Worm (Caenorhabditis elegans): ENCODE results near the gene exo-1.

exo-1 gene

DNA sequence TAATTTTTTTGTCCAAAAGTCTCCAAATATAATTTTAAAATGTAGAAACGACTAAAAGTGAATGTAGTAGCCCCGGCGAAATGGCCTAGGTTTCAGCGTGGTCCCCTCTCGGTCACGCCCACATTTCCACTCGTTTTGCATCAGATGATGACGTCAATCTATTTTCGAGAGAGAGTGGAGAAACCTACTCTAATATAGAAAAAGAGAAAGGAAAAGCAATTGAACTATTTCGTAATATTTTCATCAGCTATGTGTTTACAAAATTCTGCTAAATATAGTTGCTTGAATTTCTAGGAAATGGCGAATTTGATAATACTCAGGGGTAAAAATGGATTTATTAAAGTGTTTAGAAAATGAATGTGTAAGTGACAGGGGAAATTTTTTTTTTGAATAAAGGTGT, 32.5 kb downstream of the exo-1 start:
- TF ChIP-seq cebp-1 (GFP tag; IDR thresholded peaks at IDR 0.05): 0 out of 2 replicates have a peak, but pooled peaks have one; percentile 11
- TF ChIP-seq cebp-1 (tag; optimal IDR thresholded peaks at IDR 0.05): peak; percentile 89
- TF ChIP-seq atf-7 (tag; optimal IDR thresholded peaks at IDR 0.05): peak; percentile 13
- no peak for TF ChIP-seq rec-8 (tag; optimal IDR thresholded peaks at IDR 0.05)
- no peak for TF ChIP-seq ztf-25 (GFP tag; IDR thresholded peaks at IDR 0.05)
- TF ChIP-seq F33H1.4 (GFP tag; IDR thresholded peaks at IDR 0.05): no peak

DNA sequence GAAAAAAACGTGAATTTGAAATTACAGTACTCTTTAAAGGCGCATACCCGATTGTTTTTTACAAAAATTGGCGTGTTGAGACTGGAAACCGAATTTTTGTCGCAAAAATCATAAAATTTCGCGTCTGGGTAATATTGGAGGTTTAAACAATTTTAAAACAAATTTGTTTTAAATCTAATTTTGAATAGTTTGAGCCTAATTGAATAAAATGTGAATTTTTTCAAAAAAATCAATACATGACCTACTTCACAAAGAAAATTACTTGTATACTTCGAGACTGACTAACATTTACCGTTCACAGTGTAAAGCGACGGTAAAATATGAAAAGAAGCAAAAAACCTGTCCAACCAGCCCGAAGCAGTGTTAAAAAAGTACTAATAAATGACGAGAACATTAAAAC, 34.0 kb downstream of the exo-1 start:
- TF ChIP-seq Y53G8AR.9 (GFP tag; conservative IDR thresholded peaks at IDR 0.05) (0 out of 2 replicates have a peak, but pooled peaks have one; percentile 26), lin-54 (GFP tag; optimal IDR thresholded peaks at IDR 0.05) (peak; percentile 25), Y79H2A.3 (GFP tag; conservative IDR thresholded peaks at IDR 0.05) (no peak), Y67H2A.10 (GFP tag; conservative IDR thresholded peaks at IDR 0.05) (no peak)

- TF ChIP-seq cebp-2 (GFP tag; IDR thresholded peaks at IDR 0.05): no peak
Measured at ce11 chrIII:13458978-13459596, 35.8 kb downstream of the exo-1 start, which contains the start of gene tag-164. tag-164 (plus strand) TSS chrIII:13459546.

ce11 chrIII:13461535-13461934, 38.2 kb downstream of the exo-1 start:
- TF ChIP-seq ztf-25 (GFP tag; IDR thresholded peaks at IDR 0.05) (no peak), madf-3 (GFP tag; IDR thresholded peaks at IDR 0.05) (0 out of 2 replicates have a peak, but pooled peaks have one; percentile 19), nhr-90 (tag; optimal IDR thresholded peaks at IDR 0.05) (no peak)

DNA sequence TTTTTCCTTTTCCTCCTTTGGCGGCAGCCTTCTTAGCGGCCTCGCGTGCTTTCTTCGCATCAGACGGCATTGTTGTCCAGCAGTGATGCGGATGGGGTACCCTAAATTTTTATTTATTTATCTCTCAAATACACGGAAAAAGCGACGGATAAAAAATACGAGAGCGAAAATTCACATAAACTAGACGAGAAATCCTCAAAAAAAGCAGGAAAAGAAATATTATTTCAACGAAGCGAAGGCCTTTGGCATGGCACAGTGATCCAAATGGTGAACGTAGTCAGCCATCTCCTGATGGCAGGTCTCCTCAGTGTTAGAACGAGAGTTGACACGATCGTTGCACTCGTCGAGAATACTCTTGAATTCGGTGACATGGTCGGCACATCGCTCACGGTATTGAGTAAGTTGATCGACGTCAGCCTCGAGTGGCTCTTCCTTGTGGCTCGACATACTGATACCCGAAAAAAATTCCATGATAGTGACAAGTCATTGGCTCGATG, 38.9 kb downstream of the exo-1 start, which contains the start of the genes abcf-2 and T27E9.2:
Gene abcf-2 (minus strand): TSS at position 101 of the 497 bp plus-strand sequence.
Gene T27E9.2 (minus strand): TSS at position 447 of the 497 bp plus-strand sequence.
- TF ChIP-seq dpl-1 (GFP tag; optimal IDR thresholded peaks at IDR 0.05) (no peak), sptf-2 (GFP tag; optimal IDR thresholded peaks at IDR 0.05) (no peak), cebp-1 (GFP tag; IDR thresholded peaks at IDR 0.05) (no peak), cebp-1 (tag; optimal IDR thresholded peaks at IDR 0.05) (peak; percentile 29), zfh-2 (GFP tag; conservative IDR thresholded peaks at IDR 0.05) (no peak), pbrm-1 (GFP tag; IDR thresholded peaks at IDR 0.05) (0 out of 2 replicates have a peak, but pooled peaks have one; percentile 31), zim-3 (tag; optimal IDR thresholded peaks at IDR 0.05) (no peak), hsf-1 (GFP tag; IDR thresholded peaks at IDR 0.05) (0 out of 2 replicates have a peak, but pooled peaks have one; percentile 26), madf-6 (GFP tag; IDR thresholded peaks at IDR 0.05) (no peak), lsl-1 (GFP tag; optimal IDR thresholded peaks at IDR 0.05) (peak; percentile 16), hmg-1.2 (GFP tag; IDR thresholded peaks at IDR 0.05) (0 out of 2 replicates have a peak, but pooled peaks have one; percentile 6)

DNA sequence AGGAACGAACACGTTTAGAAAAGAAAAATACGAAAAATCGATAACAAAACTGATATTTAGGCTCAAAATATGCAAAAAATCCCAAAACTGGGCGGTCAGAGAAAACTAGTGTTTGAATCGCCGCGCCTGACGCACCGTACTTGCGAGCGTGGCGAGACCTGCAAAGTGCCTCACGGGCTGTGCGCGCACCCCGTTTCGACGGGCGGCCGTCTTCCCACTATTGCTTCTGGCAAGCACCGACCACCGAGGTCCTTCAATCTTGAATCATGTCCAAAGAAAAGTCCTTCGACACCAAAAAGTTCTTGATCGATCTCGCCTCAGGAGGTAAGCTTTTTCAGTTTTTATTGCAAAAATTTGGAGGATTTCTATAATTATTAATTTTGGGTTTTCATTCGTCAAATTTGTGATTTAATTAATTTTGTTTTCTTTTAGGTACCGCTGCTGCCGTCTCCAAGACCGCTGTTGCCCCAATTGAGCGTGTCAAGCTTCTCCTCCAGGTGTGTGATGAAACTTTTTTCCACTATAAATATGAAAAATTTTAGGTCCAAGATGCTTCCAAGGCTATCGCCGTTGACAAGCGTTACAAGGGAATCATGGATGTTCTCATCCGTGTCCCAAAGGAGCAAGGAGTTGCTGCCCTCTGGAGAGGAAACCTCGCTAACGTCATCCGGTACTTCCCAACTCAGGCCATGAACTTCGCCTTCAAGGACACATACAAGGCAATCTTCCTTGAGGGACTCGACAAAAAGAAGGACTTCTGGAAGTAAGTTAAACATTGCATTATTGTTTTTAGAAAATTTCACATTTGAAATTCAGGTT, 39.9 kb downstream of the exo-1 start, which contains the start of gene ant-1.1:
Gene ant-1.1 (plus strand): TSS at position 199 of the 819 bp plus-strand sequence.
- TF ChIP-seq nhr-27 (tag; optimal IDR thresholded peaks at IDR 0.05): no peak
- peak; percentile 88 for TF ChIP-seq egrh-3 (GFP tag; IDR thresholded peaks at IDR 0.05)
- TF ChIP-seq die-1 (tag; optimal IDR thresholded peaks at IDR 0.05): peak; percentile 35
- TF ChIP-seq snpc-4 (GFP tag; optimal IDR thresholded peaks at IDR 0.05): no peak
- TF ChIP-seq snpc-4 (tag; optimal IDR thresholded peaks at IDR 0.05): peak in 3 of 4 experiments; percentile 34 to 65 (median 57)
- TF ChIP-seq snpc-1.3 (tag; optimal IDR thresholded peaks at IDR 0.05; ENCODE audit: insufficient read depth): peak; percentile 84
- no peak for TF ChIP-seq bed-2 (GFP tag; IDR thresholded peaks at IDR 0.05)
- TF ChIP-seq ztf-28 (GFP tag; IDR thresholded peaks at IDR 0.05): peak; percentile 73; the same call in 1 of the 2 replicates
- TF ChIP-seq fkh-3 (tag; optimal IDR thresholded peaks at IDR 0.05): no peak
- peak; percentile 95 for TF ChIP-seq Y53G8AR.9 (GFP tag; conservative IDR thresholded peaks at IDR 0.05)
- TF ChIP-seq K11D2.4 (GFP tag; IDR thresholded peaks at IDR 0.05): peak; percentile 83
- TF ChIP-seq hlh-12 (tag; optimal IDR thresholded peaks at IDR 0.05): no peak
- TF ChIP-seq T07F8.4 (tag; optimal IDR thresholded peaks at IDR 0.05): no peak
- TF ChIP-seq Y67H2A.10 (GFP tag; conservative IDR thresholded peaks at IDR 0.05): peak; percentile 84
- TF ChIP-seq xnd-1 (tag; optimal IDR thresholded peaks at IDR 0.05): peak; percentile 45
- peak; percentile 75 for TF ChIP-seq hmg-1.2 (GFP tag; IDR thresholded peaks at IDR 0.05)
- no peak for TF ChIP-seq ztf-3 (GFP tag; optimal IDR thresholded peaks at IDR 0.05)

Measured in whole organism, young adult.